Fruit fly (Drosophila melanogaster) whole organism, embryonic: Measurements from ENCODE around the gene CG13842.

ENCODE experiments used
- B-H2 ChIP-seq: fragments of 200-800 bp; sonication (Bioruptor generic); optimal IDR thresholded peaks from 2 replicates; lab custom pipeline; 2018; ENCODE audit warnings: missing biosample characterization, mild to moderate bottlenecking, missing genetic modification characterization
- CG11093 ChIP-seq: fragments of 200-800 bp; sonication (Bioruptor generic); IDR thresholded peaks from 3 replicates; pipeline ENCODE4 v1.3.6; 2022; ENCODE audit warnings: missing biosample characterization, missing genetic modification characterization
- CG12391 ChIP-seq: fragments of 200-800 bp; sonication (Bioruptor generic); optimal IDR thresholded peaks from 3 replicates; lab custom pipeline; 2018; ENCODE audit warnings: missing biosample characterization, mild to moderate bottlenecking, missing genetic modification characterization, moderate library complexity
- CG1529 ChIP-seq: fragments of 200-800 bp; sonication (Bioruptor generic); optimal IDR thresholded peaks from 3 replicates; lab custom pipeline; 2018; ENCODE audit warnings: missing biosample characterization, missing genetic modification characterization
- CG15514 ChIP-seq: fragments of 200-800 bp; sonication (Bioruptor generic); optimal IDR thresholded peaks from 3 replicates; lab custom pipeline; 2017; ENCODE audit warnings: missing biosample characterization, missing genetic modification characterization, mild to moderate bottlenecking, moderate library complexity, missing genetic modification reagents
- CG17912 ChIP-seq: fragments of 200-800 bp; sonication (Bioruptor generic); optimal IDR thresholded peaks from 2 replicates; lab custom pipeline; 2018; ENCODE audit warnings: missing biosample characterization, mild to moderate bottlenecking, missing genetic modification characterization
- CG2712 ChIP-seq: fragments of 200-800 bp; optimal IDR thresholded peaks from 3 replicates; lab custom pipeline; 2019; ENCODE audit warnings: missing biosample characterization, mild to moderate bottlenecking, missing genetic modification characterization, moderate library complexity
- CG31441 ChIP-seq: fragments of 200-800 bp; sonication (Bioruptor generic); IDR thresholded peaks from 2 replicates; pipeline ENCODE4 v1.3.6; 2022; ENCODE audit warnings: missing biosample characterization, missing genetic modification characterization
- CG4424 ChIP-seq: fragments of 200-800 bp; sonication (Bioruptor generic); optimal IDR thresholded peaks from 3 replicates; lab custom pipeline; 2016; ENCODE audit warnings: missing biosample characterization, missing genetic modification characterization
- CG4820 ChIP-seq: fragments of 200-800 bp; sonication (Bioruptor generic); optimal IDR thresholded peaks from 3 replicates; lab custom pipeline; 2016; ENCODE audit warnings: missing biosample characterization, missing genetic modification characterization
- CG6272 ChIP-seq: fragments of 200-800 bp; sonication (Bioruptor generic); IDR thresholded peaks from 2 replicates; pipeline ENCODE4 v1.3.6; 2022; ENCODE audit warnings: missing biosample characterization, missing genetic modification characterization
- CG8359 ChIP-seq: fragments of 200-800 bp; sonication (Bioruptor generic); optimal IDR thresholded peaks from 2 replicates; lab custom pipeline; 2017; ENCODE audit warnings: missing biosample characterization, mild to moderate bottlenecking, missing genetic modification characterization, borderline replicate concordance
- CHES-1-like ChIP-seq: fragments of 200-800 bp; sonication (Bioruptor generic); optimal IDR thresholded peaks from 2 replicates; lab custom pipeline; 2016; ENCODE audit warnings: missing biosample characterization, missing genetic modification characterization
- D19B ChIP-seq: fragments of 200-800 bp; sonication (Bioruptor generic); optimal IDR thresholded peaks from 2 replicates; lab custom pipeline; 2017; ENCODE audit warnings: missing biosample characterization, mild to moderate bottlenecking, missing genetic modification characterization
- ERR ChIP-seq: fragments of 200-800 bp; sonication (Bioruptor generic); optimal IDR thresholded peaks from 2 replicates; lab custom pipeline; 2016; ENCODE audit warnings: missing biosample characterization, missing genetic modification characterization
- Fer3 ChIP-seq: fragments of 200-800 bp; sonication (Bioruptor generic); optimal IDR thresholded peaks from 2 replicates; lab custom pipeline; 2018; ENCODE audit warnings: missing biosample characterization, mild to moderate bottlenecking, missing genetic modification characterization, moderate library complexity
- HLH3B ChIP-seq: fragments of 200-800 bp; sonication (Bioruptor generic); IDR thresholded peaks from 2 replicates; pipeline ENCODE4 v1.3.6; 2022; ENCODE audit warnings: missing biosample characterization, missing genetic modification characterization
- Hey ChIP-seq: fragments of 200-800 bp; sonication (Bioruptor generic); optimal IDR thresholded peaks from 3 replicates; lab custom pipeline; 2018; ENCODE audit warnings: missing biosample characterization, mild to moderate bottlenecking, missing genetic modification characterization
- Hr39 ChIP-seq: fragments of >200 bp; optimal IDR thresholded peaks from 2 replicates; lab custom pipeline; 2017
- Med ChIP-seq: fragments of 200-800 bp; sonication (Bioruptor generic); peaks from one replicate; lab custom pipeline; 2016; ENCODE audit warnings: missing biosample characterization, missing genetic modification characterization, mild to moderate bottlenecking, inconsistent platforms, moderate library complexity
- Meics ChIP-seq: fragments of 200-800 bp; sonication (Bioruptor generic); optimal IDR thresholded peaks from 2 replicates; lab custom pipeline; 2017; ENCODE audit warnings: missing biosample characterization, mild to moderate bottlenecking, missing genetic modification characterization
- Myb ChIP-seq: fragments of 200-800 bp; sonication (Bioruptor generic); optimal IDR thresholded peaks from 2 replicates; lab custom pipeline; 2016; ENCODE audit warnings: missing biosample characterization, missing genetic modification characterization
- Ptx1 ChIP-seq: fragments of 200-800 bp; sonication (Bioruptor generic); IDR thresholded peaks from 2 replicates; pipeline ENCODE4 v1.3.6; 2022; ENCODE audit warnings: missing biosample characterization, missing genetic modification characterization
- Rfx ChIP-seq: fragments of 200-800 bp; sonication (Bioruptor generic); IDR thresholded peaks from 2 replicates; pipeline ENCODE4 v1.3.6; 2022; ENCODE audit warnings: missing biosample characterization, missing genetic modification characterization
- amos ChIP-seq: fragments of 200-800 bp; sonication (Bioruptor generic); IDR thresholded peaks from 2 replicates; pipeline ENCODE4 v1.3.6; 2022; ENCODE audit warnings: missing biosample characterization, missing genetic modification characterization; ENCODE audit not compliant: partially characterized antibody
- bbx ChIP-seq: fragments of 200-800 bp; sonication (Bioruptor generic); IDR thresholded peaks from 2 replicates; pipeline ENCODE4 v1.3.6; 2022; ENCODE audit warnings: missing biosample characterization, missing genetic modification characterization; ENCODE audit not compliant: partially characterized antibody
- cato ChIP-seq: fragments of 200-800 bp; sonication (Bioruptor generic); optimal IDR thresholded peaks from 2 replicates; lab custom pipeline; 2016; ENCODE audit warnings: missing biosample characterization, missing genetic modification characterization, borderline replicate concordance
- chif ChIP-seq, 2 experiments: fragments of 200-800 bp; sonication (Bioruptor generic); optimal IDR thresholded peaks; 3 replicates each; lab custom pipeline; 2016; ENCODE audit warnings: missing biosample characterization in 2 of 2, missing genetic modification characterization in 2 of 2
- chm ChIP-seq: fragments of 200-800 bp; sonication (Bioruptor generic); IDR thresholded peaks from 2 replicates; pipeline ENCODE4 v1.3.6; 2022; ENCODE audit warnings: missing biosample characterization, missing genetic modification characterization
- croc ChIP-seq: fragments of 200-800 bp; sonication (Bioruptor generic); conservative IDR thresholded peaks from 3 replicates; pipeline ENCODE4 v1.3.6; 2022; ENCODE audit warnings: missing biosample characterization, missing genetic modification characterization
- crp ChIP-seq, 2 experiments: fragments of 200-800 bp; sonication (Bioruptor generic); optimal IDR thresholded peaks; 2 replicates in 1 of 2; 3 replicates in 1 of 2; lab custom pipeline; 2017; ENCODE audit warnings: missing biosample characterization in 2 of 2, missing genetic modification characterization in 2 of 2, mild to moderate bottlenecking in 1 of 2, moderate library complexity in 1 of 2
- cwo ChIP-seq: fragments of 200-800 bp; sonication (Bioruptor generic); optimal IDR thresholded peaks from 3 replicates; lab custom pipeline; 2017; ENCODE audit warnings: missing biosample characterization, missing genetic modification characterization, mild to moderate bottlenecking, moderate library complexity, missing genetic modification reagents
- en ChIP-seq: fragments of 200-800 bp; sonication (Bioruptor generic); optimal IDR thresholded peaks from 2 replicates; lab custom pipeline; 2016; ENCODE audit warnings: missing biosample characterization, missing genetic modification characterization
- fd3F ChIP-seq: fragments of 200-800 bp; sonication (Bioruptor generic); optimal IDR thresholded peaks from 2 replicates; lab custom pipeline; 2018; ENCODE audit warnings: missing biosample characterization, mild to moderate bottlenecking, missing genetic modification characterization, moderate library complexity
- gfzf ChIP-seq: fragments of 200-800 bp; sonication (Bioruptor generic); optimal IDR thresholded peaks from 2 replicates; lab custom pipeline; 2016; ENCODE audit warnings: missing biosample characterization, mild to moderate bottlenecking, missing genetic modification characterization, moderate library complexity
- grau ChIP-seq: fragments of 200-800 bp; optimal IDR thresholded peaks from 3 replicates; lab custom pipeline; 2019; ENCODE audit warnings: missing biosample characterization, mild to moderate bottlenecking, missing genetic modification characterization, moderate library complexity
- hth ChIP-seq: fragments of >200 bp; optimal IDR thresholded peaks from 2 replicates; lab custom pipeline; 2017; ENCODE audit warnings: inconsistent platforms
- pan ChIP-seq, 4 experiments: fragments of >200 bp in 3 of 4; fragments of 200-800 bp in 1 of 4; sonication (Bioruptor generic) in 1 of 4; optimal IDR thresholded peaks in 3 of 4; IDR thresholded peaks in 1 of 4; 2 replicates each; pipeline versions ENCODE4 v1.3.6 to Lab custom; 2017 to 2022; ENCODE audit warnings: missing biosample characterization in 2 of 4, missing genetic modification characterization in 2 of 4, mixed read lengths in 1 of 4
- prd ChIP-seq, 3 experiments: fragments of >200 bp in 2 of 3; fragments of 200-800 bp in 1 of 3; sonication (Bioruptor generic) in 1 of 3; optimal IDR thresholded peaks in 2 of 3; IDR thresholded peaks in 1 of 3; 2 replicates in 2 of 3; 3 replicates in 1 of 3; pipeline versions ENCODE4 v1.3.6 to Lab custom; 2017 to 2022; ENCODE audit warnings: missing biosample characterization in 1 of 3, missing genetic modification characterization in 1 of 3
- rib ChIP-seq: fragments of 200-800 bp; sonication (Bioruptor generic); IDR thresholded peaks from 2 replicates; pipeline ENCODE4 v1.3.6; 2022; ENCODE audit warnings: missing biosample characterization, missing genetic modification characterization
- sens ChIP-seq: fragments of 200-800 bp; sonication (Bioruptor generic); peaks from one replicate; lab custom pipeline; 2016; ENCODE audit warnings: missing biosample characterization, missing genetic modification characterization
- sens-2 ChIP-seq: fragments of 200-800 bp; sonication (Bioruptor generic); IDR thresholded peaks from 2 replicates; pipeline ENCODE4 v1.3.6; 2022; ENCODE audit warnings: missing biosample characterization, missing genetic modification characterization
- shn ChIP-seq: fragments of 200-800 bp; sonication (Bioruptor generic); optimal IDR thresholded peaks from 3 replicates; lab custom pipeline; 2016; ENCODE audit warnings: missing biosample characterization, missing genetic modification characterization
- slbo ChIP-seq: fragments of 200-800 bp; sonication (Bioruptor generic); IDR thresholded peaks from 2 replicates; pipeline ENCODE4 v1.3.6; 2022; ENCODE audit warnings: missing biosample characterization, missing genetic modification characterization
- tgo ChIP-seq: fragments of 200-800 bp; sonication (Bioruptor generic); IDR thresholded peaks from 3 replicates; pipeline ENCODE4 v1.3.6; 2022; ENCODE audit warnings: missing biosample characterization, missing genetic modification characterization
- tin ChIP-seq: fragments of 200-800 bp; sonication (Bioruptor generic); optimal IDR thresholded peaks from 3 replicates; lab custom pipeline; 2016; ENCODE audit warnings: missing biosample characterization, missing genetic modification characterization
- tna ChIP-seq: fragments of 200-800 bp; sonication (Bioruptor generic); IDR thresholded peaks from 2 replicates; pipeline ENCODE4 v1.3.6; 2022; ENCODE audit warnings: missing biosample characterization, missing genetic modification characterization; ENCODE audit not compliant: partially characterized antibody
- wdn ChIP-seq: fragments of 200-800 bp; sonication (Bioruptor generic); IDR thresholded peaks from 2 replicates; pipeline ENCODE4 v1.3.6; 2022; ENCODE audit warnings: missing biosample characterization, missing genetic modification characterization
- zen ChIP-seq: fragments of 200-800 bp; sonication (Bioruptor generic); optimal IDR thresholded peaks from 3 replicates; lab custom pipeline; 2018; ENCODE audit warnings: missing biosample characterization, mild to moderate bottlenecking, missing genetic modification characterization, moderate library complexity

Gene CG13842

dm6 chr3R:22750534-22750947, 43.5 kb upstream of the CG13842 start, which contains the start of the genes rumi, CG7029 and Usp12-46 (continued):
- TF ChIP-seq crp (GFP tag; optimal IDR thresholded peaks at IDR 0.05; lab: Kevin White, UChicago) (peak in 1 of 2 experiments; percentile 60), fd3F (GFP tag; lab: Kevin White, UChicago) (peak; percentile 79), rib (GFP tag; lab: Robert Waterston, UW) (0 out of 2 replicates have a peak, but pooled peaks have one; percentile 20), chm (GFP tag; lab: Robert Waterston, UW) (peak; percentile 79; the same call in 1 of the 2 replicates), CG2712 (tag; lab: Kevin White, UChicago) (peak; percentile 91), tin (GFP tag; lab: Kevin White, UChicago) (peak; percentile 87), en (peak; percentile 77), CG8359 (GFP tag; lab: Kevin White, UChicago) (peak; percentile 32), Rfx (GFP tag; lab: Robert Waterston, UW) (peak; percentile 89), Meics (peak; percentile 75), prd (optimal IDR thresholded peaks at IDR 0.05; lab: Kevin White, UChicago) (no peak), prd (GFP tag; IDR thresholded peaks at IDR 0.05; lab: Robert Waterston, UW) (peak; percentile 90), CG4424 (GFP tag; lab: Kevin White, UChicago) (peak; percentile 88), Fer3 (tag; lab: Kevin White, UChicago) (peak; percentile 84), zen (tag; lab: Kevin White, UChicago) (peak; percentile 89), ERR (GFP tag; lab: Kevin White, UChicago) (peak; percentile 83), CHES-1-like (GFP tag; lab: Kevin White, UChicago) (peak; percentile 97), B-H2 (GFP tag; lab: Kevin White, UChicago) (peak; percentile 82), grau (tag; lab: Kevin White, UChicago) (peak; percentile 87), CG4820 (GFP tag; lab: Kevin White, UChicago) (peak; percentile 79), pan (optimal IDR thresholded peaks at IDR 0.05; lab: Kevin White, UChicago) (no peak), pan (GFP tag; optimal IDR thresholded peaks at IDR 0.05 in 1 of 2, IDR thresholded peaks at IDR 0.05 in 1 of 2) (peak in 1 of 2 experiments; percentile 88), amos (GFP tag; lab: Robert Waterston, UW) (peak; percentile 72), wdn (peak; percentile 71), cwo (GFP tag; lab: Kevin White, UChicago) (peak; percentile 57), chif (GFP tag; optimal IDR thresholded peaks at IDR 0.05; lab: Kevin White, UChicago) (peak; percentile 87 to 93), bbx (GFP tag; lab: Robert Waterston, UW) (peak; percentile 67), CG1529 (GFP tag; lab: Kevin White, UChicago) (peak; percentile 58), sens-2 (GFP tag; lab: Robert Waterston, UW) (peak; percentile 77; the same call in 1 of the 2 replicates), slbo (GFP tag; lab: Robert Waterston, UW) (peak; percentile 93), Hey (tag; lab: Kevin White, UChicago) (no peak), HLH3B (peak; percentile 81), CG17912 (GFP tag; lab: Kevin White, UChicago) (peak; percentile 68), Ptx1 (GFP tag; lab: Robert Waterston, UW) (peak; percentile 83), tna (no peak), CG15514 (GFP tag; lab: Kevin White, UChicago) (peak; percentile 73), croc (GFP tag; lab: Robert Waterston, UW) (peak; percentile 60), CG6272 (GFP tag; lab: Robert Waterston, UW) (peak; percentile 76), cato (GFP tag; lab: Kevin White, UChicago) (peak; percentile 69), shn (peak; percentile 89), CG11093 (GFP tag; lab: Robert Waterston, UW) (peak; percentile 28; the same call in 1 of the 3 replicates), gfzf (GFP tag; lab: Kevin White, UChicago) (peak; percentile 44), CG12391 (tag; lab: Kevin White, UChicago) (peak; percentile 92), sens (GFP tag; lab: Kevin White, UChicago) (peak; percentile 99), hth (lab: Kevin White, UChicago) (no peak), CG31441 (GFP tag; lab: Robert Waterston, UW) (peak; percentile 94), Med (peak; percentile 98), D19B (GFP tag; lab: Kevin White, UChicago) (peak; percentile 58), Myb (GFP tag; lab: Kevin White, UChicago) (peak; percentile 80), tgo (GFP tag; lab: Robert Waterston, UW) (peak; percentile 80), Hr39 (lab: Kevin White, UChicago) (no peak)
